Fruit fly (Drosophila melanogaster): ENCODE measurements around the gene CG14989.

The CG14989 gene

DNA sequence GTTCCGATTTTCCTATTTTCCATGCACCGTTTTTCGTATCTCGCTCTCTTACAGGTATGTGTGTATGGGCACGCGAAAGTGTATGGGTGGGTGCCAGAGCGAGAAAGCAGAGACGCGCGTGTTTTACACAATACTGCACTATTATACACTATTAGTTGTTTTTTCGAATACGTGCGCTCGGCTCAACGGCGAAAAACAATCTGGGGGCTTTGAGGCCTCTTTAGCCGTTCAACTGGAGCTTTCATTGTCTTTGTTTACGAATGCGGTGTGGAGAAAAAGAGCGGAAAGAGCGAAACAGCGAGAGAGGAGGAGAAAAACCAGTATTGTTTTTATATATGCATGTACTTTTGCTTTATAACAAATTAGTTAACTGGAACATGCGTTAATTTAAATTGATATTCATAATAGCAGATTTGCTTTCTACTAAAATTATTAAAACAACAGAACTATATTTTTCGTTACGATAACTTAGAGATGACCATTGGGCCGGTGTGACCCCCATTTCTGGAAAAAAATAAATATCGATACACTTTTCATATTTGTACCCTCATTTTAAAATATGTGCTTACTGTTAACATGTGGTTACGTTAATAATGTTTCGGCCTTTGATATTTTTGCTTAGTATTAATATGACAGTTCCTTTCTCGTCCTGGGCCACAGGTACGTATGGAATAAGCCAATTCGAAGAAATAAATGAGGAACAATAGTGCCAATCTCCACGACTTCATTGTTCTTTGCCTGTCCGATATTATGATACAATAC, 15.3 kb downstream of the CG14989 start, which contains the start of gene CG14995 (continued):
- TF ChIP-seq oc (tag; optimal IDR thresholded peaks at IDR 0.05) (peak; percentile 67), ssp (GFP tag; IDR thresholded peaks at IDR 0.05) (no peak), Oli (tag; optimal IDR thresholded peaks at IDR 0.05) (no peak), so (GFP tag; IDR thresholded peaks at IDR 0.05) (no peak), lmd (GFP tag; IDR thresholded peaks at IDR 0.05) (no peak), Dref (GFP tag; IDR thresholded peaks at IDR 0.05) (peak; percentile 78), lbe (GFP tag; optimal IDR thresholded peaks at IDR 0.05) (peak; percentile 65), Sox100B (GFP tag; optimal IDR thresholded peaks at IDR 0.05) (no peak), Hmx (GFP tag; optimal IDR thresholded peaks at IDR 0.05) (no peak), tio (GFP tag; optimal IDR thresholded peaks at IDR 0.05) (no peak), z (GFP tag; IDR thresholded peaks at IDR 0.05) (no peak), caup (GFP tag; optimal IDR thresholded peaks at IDR 0.05; ENCODE audit: severe bottlenecking) (peak; percentile 31), Nf-YC (tag; optimal IDR thresholded peaks at IDR 0.05) (peak; percentile 31), CG30020 (tag; optimal IDR thresholded peaks at IDR 0.05) (no peak), ttk (GFP tag; IDR thresholded peaks at IDR 0.05) (no peak), CG15479 (GFP tag; optimal IDR thresholded peaks at IDR 0.05) (no peak), Ravus (GFP tag; IDR thresholded peaks at IDR 0.05) (no peak), ham (GFP tag; IDR thresholded peaks at IDR 0.05) (no peak), CG13296 (GFP tag; optimal IDR thresholded peaks at IDR 0.05) (peak; percentile 63), Lpt (GFP tag; optimal IDR thresholded peaks at IDR 0.05) (no peak), CG7928 (GFP tag; optimal IDR thresholded peaks at IDR 0.05) (no peak), run (tag; optimal IDR thresholded peaks at IDR 0.05) (no peak), Xbp1 (GFP tag; optimal IDR thresholded peaks at IDR 0.05) (no peak), CG17568 (GFP tag; optimal IDR thresholded peaks at IDR 0.05) (peak; percentile 37), CG17829 (tag; optimal IDR thresholded peaks at IDR 0.05) (peak; percentile 13), HLH3B (GFP tag; IDR thresholded peaks at IDR 0.05) (0 out of 2 replicates have a peak, but pooled peaks have one; percentile 22), bigmax (GFP tag; optimal IDR thresholded peaks at IDR 0.05) (no peak), Opbp (GFP tag; IDR thresholded peaks at IDR 0.05; ENCODE audit: partially characterized antibody) (peak; percentile 71; the same call in 2 of the 3 replicates), btn (GFP tag; optimal IDR thresholded peaks at IDR 0.05) (no peak), vfl (GFP tag; optimal IDR thresholded peaks at IDR 0.05) (no peak), CG3065 (GFP tag; optimal IDR thresholded peaks at IDR 0.05) (no peak), Dip3 (GFP tag; optimal IDR thresholded peaks at IDR 0.05) (no peak), ac (GFP tag; optimal IDR thresholded peaks at IDR 0.05) (no peak), MESR4 (GFP tag; optimal IDR thresholded peaks at IDR 0.05) (peak; percentile 49), sens-2 (GFP tag; IDR thresholded peaks at IDR 0.05) (no peak), CG10147 (GFP tag; optimal IDR thresholded peaks at IDR 0.05) (no peak), eve (GFP tag; optimal IDR thresholded peaks at IDR 0.05) (no peak), Poxn (GFP tag; IDR thresholded peaks at IDR 0.05) (no peak), ftz-f1 (GFP tag; optimal IDR thresholded peaks at IDR 0.05) (peak; percentile 16), gcm (GFP tag; optimal IDR thresholded peaks at IDR 0.05) (no peak), zen (tag; optimal IDR thresholded peaks at IDR 0.05) (peak; percentile 1), ash1 (GFP tag; optimal IDR thresholded peaks at IDR 0.05) (no peak), dimm (GFP tag; IDR thresholded peaks at IDR 0.05) (no peak), CG31388 (GFP tag; optimal IDR thresholded peaks at IDR 0.05) (no peak), CG13624 (GFP tag; optimal IDR thresholded peaks at IDR 0.05) (no peak), CG10431 (GFP tag; optimal IDR thresholded peaks at IDR 0.05) (no peak), kni (GFP tag; optimal IDR thresholded peaks at IDR 0.05) (peak; percentile 56), CG12769 (tag; optimal IDR thresholded peaks at IDR 0.05) (peak; percentile 44), CG8281 (tag; optimal IDR thresholded peaks at IDR 0.05) (no peak), mld (GFP tag; IDR thresholded peaks at IDR 0.05; ENCODE audit: partially characterized antibody) (no peak)

Data from whole organism, embryonic.